Fruit fly (Drosophila melanogaster): ENCODE data around the gene cu.

The cu gene

DNA sequence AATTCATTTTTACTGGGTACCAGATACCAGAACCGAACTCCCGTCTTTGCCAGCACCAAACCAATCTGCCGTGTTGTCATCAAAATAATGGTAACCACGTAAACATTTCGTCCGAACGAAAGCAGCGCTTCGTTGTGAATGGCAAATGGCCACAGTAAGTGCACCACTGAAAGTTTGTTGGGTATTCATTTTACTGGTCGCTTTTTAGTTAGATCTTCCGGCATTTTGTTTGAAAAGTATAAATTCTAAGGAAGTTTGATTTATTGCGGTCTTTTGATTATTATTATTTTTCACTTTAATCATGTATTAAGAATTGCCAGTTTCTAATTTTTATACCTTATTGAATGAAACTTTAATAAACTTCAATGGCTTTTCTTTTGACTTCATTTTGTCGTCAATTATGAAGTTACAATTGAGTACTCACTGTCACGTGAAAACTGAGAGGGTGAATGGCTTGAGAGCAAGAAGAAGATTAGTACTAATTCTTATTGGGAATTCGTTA is 17.1 kb downstream of the cu start, which contains the start of gene ZnT86D:
Gene ZnT86D (minus strand): TSS at position 91 of the 502 bp plus-strand sequence.
- TF ChIP-seq pan (optimal IDR thresholded peaks at IDR 0.05), result no peak
- no peak for TF ChIP-seq usp (GFP tag; optimal IDR thresholded peaks at IDR 0.05)
- TF ChIP-seq psq (optimal IDR thresholded peaks at IDR 0.05), result no peak
- no peak for TF ChIP-seq CG8478 (optimal IDR thresholded peaks at IDR 0.05)
- no peak for TF ChIP-seq Dll (optimal IDR thresholded peaks at IDR 0.05)
- TF ChIP-seq EcR (GFP tag; optimal IDR thresholded peaks at IDR 0.05), result no peak

DNA sequence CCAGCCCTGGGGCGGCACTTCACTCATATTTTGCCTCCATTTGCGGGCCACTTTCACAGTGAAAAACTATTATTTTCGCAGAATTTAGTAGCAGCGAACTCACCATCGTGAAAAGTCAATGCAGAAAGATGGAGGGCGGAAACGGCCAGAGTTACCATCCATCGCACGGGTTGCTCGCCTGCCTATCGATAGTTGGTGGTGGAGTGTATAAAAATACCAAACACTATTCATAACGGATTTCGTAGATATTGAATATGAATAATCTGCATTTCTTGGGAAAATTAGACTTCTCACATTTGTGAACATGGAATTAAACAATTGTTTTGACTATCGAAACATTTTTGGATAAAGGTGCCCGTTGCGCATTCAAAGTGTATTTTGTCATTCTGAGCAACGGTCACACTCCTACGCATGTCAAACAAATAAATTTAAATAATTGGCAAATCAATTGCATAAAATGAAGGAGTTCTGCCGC is 18.8 kb downstream of the cu start, which contains the start of the genes RpS25 and CG4820:
Gene RpS25 (minus strand): TSS at position 132 of the 475 bp plus-strand sequence.
Gene CG4820 (plus strand): TSS at position 380 of the 475 bp plus-strand sequence.
- TF ChIP-seq usp (GFP tag; optimal IDR thresholded peaks at IDR 0.05), result no peak
- no peak for TF ChIP-seq Dll (optimal IDR thresholded peaks at IDR 0.05)
- no peak for TF ChIP-seq CG8478 (optimal IDR thresholded peaks at IDR 0.05)

DNA sequence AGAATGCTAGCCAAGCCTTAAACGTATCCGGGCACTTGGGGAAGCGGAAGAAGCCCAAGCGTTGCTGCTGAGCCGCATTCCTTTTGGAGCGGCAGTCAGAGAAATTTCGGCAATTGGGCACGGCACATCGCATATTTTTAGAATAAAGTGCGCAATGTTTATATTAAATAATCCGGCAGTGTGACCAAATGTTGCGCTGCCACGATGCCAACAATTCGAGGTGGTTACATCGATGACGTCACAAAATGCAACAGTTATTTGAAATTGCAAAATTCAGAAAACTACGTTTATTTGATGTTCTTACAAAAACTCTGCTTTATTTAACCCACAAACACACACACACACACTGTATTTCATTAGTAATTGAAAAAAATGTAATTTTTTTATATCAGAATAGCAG is 22.5 kb downstream of the cu start, which contains the start of gene CG6689:
Gene CG6689 (minus strand): TSS at position 182 of the 400 bp plus-strand sequence.
- TF ChIP-seq Dll (optimal IDR thresholded peaks at IDR 0.05) (no peak), psq (optimal IDR thresholded peaks at IDR 0.05) (no peak), pan (optimal IDR thresholded peaks at IDR 0.05) (no peak), usp (GFP tag; optimal IDR thresholded peaks at IDR 0.05) (no peak), CG8478 (optimal IDR thresholded peaks at IDR 0.05) (no peak)

DNA sequence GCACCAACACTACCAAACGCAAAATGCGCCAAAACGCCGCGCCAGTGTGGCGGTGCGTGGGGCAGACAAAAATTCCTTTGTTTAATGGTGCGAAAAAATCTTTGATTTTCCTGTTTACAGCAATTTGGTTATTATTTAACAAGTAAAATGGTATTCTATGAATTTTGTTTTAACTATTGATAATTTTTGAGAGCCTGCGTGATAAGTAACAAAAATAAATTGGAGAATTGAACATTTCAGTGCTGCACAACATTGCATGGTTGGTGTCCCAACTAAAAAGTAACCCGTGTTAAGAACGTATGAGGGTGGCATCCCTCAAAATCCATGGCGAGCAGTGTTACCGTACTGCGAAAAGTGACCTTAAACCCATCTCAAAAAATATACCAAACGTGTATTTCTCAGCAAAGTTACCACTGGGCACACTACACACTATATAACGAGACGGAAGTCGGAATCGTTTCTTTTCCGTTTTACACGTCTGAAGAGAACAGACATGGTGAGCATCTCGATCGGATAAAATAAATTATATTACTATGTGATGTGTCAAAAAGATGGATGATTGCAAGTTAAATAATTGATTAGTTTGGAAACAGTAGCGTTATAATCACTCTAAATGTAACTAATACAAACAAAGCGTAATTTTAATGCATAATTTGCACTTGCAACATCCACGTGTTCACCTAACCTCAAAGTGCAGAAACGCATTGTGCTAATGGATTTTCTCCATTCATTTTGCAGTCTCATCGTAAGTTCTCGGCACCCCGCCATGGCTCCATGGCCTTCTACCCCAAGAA is 24.2 kb downstream of the cu start, which contains the start of the genes CG6693 and RpL3:
Gene CG6693 (minus strand): TSS at position 203 of the 794 bp plus-strand sequence.
Gene RpL3 (plus strand): TSS at position 458 of the 794 bp plus-strand sequence.
- TF ChIP-seq Dll (optimal IDR thresholded peaks at IDR 0.05) (no peak), pan (optimal IDR thresholded peaks at IDR 0.05) (no peak)

DNA sequence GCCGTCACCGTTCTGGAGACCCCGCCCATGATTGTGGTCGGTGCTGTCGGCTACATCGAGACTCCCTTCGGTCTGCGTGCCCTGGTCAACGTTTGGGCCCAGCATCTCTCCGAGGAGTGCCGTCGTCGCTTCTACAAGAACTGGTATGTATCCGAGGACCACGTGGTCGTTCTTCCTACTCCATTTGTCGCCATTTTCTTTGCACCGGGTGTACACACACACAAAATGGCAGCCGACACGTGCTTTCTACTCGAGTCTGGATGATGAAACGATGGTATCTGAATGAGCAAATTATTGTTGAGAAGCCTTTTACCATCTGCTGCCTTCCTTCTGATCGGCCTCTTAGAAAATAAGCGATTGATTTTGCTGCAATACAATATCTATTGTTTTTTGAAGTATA is 25.2 kb downstream of the cu start:
- TF ChIP-seq usp (GFP tag; optimal IDR thresholded peaks at IDR 0.05) (no peak), Dll (optimal IDR thresholded peaks at IDR 0.05) (no peak), CG8478 (optimal IDR thresholded peaks at IDR 0.05) (no peak), psq (optimal IDR thresholded peaks at IDR 0.05) (no peak), EcR (GFP tag; optimal IDR thresholded peaks at IDR 0.05) (no peak), pan (optimal IDR thresholded peaks at IDR 0.05) (no peak)

DNA sequence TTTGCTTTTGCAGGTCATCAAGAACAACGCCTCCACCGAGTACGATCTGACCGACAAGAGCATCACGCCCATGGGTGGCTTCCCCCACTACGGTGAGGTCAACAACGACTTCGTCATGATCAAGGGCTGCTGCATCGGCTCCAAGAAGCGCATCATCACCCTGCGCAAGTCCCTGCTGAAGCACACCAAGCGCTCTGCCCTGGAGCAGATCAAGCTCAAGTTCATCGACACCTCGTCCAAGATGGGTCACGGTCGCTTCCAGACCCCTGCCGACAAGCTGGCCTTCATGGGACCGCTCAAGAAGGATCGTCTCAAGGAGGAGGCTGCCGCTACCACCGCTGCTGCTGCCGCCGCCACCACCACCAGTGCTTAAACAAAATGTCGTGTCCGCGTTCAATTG is 27.1 kb downstream of the cu start:
- TF ChIP-seq psq (optimal IDR thresholded peaks at IDR 0.05) (no peak), pan (optimal IDR thresholded peaks at IDR 0.05) (no peak), EcR (GFP tag; optimal IDR thresholded peaks at IDR 0.05) (no peak), usp (GFP tag; optimal IDR thresholded peaks at IDR 0.05) (no peak), Dll (optimal IDR thresholded peaks at IDR 0.05) (no peak), CG8478 (optimal IDR thresholded peaks at IDR 0.05) (no peak)

DNA sequence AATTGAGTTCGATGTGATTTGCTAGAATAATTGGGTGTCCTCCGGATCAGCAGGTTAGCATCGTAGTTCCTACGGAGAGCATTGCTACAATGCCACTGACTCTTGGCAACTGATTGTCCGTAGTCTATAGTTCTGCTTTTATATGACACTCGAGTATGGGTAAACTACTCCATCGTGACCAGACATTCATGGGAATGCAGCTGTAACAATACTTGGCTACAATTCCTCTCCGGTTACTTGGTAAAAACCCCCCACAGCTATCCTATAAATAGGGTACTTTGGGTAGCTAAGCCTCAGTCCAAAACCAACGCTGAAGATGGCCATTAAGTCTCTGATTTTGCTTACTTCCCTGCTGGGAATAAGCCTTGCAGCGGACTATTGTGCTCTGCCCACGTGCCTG is 27.8 kb downstream of the cu start, which contains the start of gene scpr-C:
Gene scpr-C (plus strand): TSS at position 301 of the 400 bp plus-strand sequence.
- no peak for TF ChIP-seq usp (GFP tag; optimal IDR thresholded peaks at IDR 0.05)
- no peak for TF ChIP-seq psq (optimal IDR thresholded peaks at IDR 0.05)
- TF ChIP-seq EcR (GFP tag; optimal IDR thresholded peaks at IDR 0.05), result no peak
- TF ChIP-seq pan (optimal IDR thresholded peaks at IDR 0.05), result no peak
- no peak for TF ChIP-seq CG8478 (optimal IDR thresholded peaks at IDR 0.05)
- no peak for TF ChIP-seq Dll (optimal IDR thresholded peaks at IDR 0.05)

DNA sequence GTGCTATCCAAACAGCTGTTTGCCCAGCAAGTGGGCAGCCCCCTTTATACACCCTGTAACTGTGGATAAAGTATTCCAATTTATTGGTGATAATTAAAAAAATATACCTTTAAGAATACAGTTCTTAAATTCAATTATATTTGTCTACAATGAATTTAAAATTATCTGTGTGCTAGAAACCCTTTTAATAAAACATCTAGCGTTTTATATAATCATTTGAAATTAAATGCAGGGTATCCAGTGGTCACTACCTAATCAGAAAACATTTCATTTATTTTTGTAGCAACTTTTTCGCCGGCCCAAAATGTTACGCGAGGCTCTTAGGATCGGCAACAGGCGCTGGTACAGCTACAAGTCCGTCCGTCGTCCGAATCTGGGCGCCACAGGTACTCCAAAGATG is 29.1 kb downstream of the cu start, which contains the start of gene CG17726:
Gene CG17726 (plus strand): TSS at position 267 of the 400 bp plus-strand sequence.
- peak; percentile 95 for TF ChIP-seq pan (optimal IDR thresholded peaks at IDR 0.05)
- TF ChIP-seq CG8478 (optimal IDR thresholded peaks at IDR 0.05), result no peak

DNA sequence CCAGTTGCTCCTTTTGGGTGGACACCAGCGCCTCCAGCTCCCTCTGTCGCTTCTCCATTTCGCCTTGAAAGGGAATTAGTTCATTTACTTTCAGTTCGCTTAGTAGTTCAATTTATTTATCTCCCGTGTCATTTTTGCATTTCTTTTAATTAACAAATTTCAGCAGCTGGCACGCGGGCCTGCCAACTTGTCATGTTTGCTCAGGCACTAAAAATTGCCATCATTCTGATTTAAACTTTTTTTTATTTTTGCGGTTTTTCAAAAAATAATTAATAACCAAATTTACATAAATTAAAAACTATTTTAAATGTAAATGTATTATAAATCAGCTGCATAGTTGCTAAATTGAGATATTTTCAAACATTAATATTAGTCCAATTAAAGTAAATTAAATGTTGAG is 33.0 kb downstream of the cu start, which contains the start of gene GCC88:
Gene GCC88 (minus strand): TSS at position 209 of the 400 bp plus-strand sequence.
- TF ChIP-seq CG8478 (optimal IDR thresholded peaks at IDR 0.05) (no peak), Dll (optimal IDR thresholded peaks at IDR 0.05) (no peak), psq (optimal IDR thresholded peaks at IDR 0.05) (no peak), usp (GFP tag; optimal IDR thresholded peaks at IDR 0.05) (no peak), EcR (GFP tag; optimal IDR thresholded peaks at IDR 0.05) (no peak), pan (optimal IDR thresholded peaks at IDR 0.05) (no peak)

DNA sequence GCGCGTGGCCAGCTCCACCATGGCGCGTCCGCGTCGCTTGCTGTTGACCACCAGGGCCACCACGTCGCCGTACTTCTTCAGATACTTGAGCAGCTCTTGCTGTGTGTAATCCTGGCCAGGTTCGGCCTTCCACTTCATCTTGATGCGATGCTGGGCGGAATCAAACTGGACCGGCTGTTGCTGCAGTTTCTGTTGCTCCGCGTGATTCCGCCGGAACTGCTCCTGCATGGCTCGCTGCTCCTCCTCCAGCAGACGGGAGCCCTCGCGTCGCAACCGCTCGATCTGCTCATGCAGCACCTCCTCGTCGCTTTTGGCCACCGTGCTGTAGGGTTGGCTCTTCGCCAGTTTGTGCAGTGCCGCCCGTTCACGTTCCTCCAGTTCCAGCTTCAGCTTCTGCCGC is 33.6 kb downstream of the cu start:
- TF ChIP-seq psq (optimal IDR thresholded peaks at IDR 0.05) (no peak), EcR (GFP tag; optimal IDR thresholded peaks at IDR 0.05) (no peak), pan (optimal IDR thresholded peaks at IDR 0.05) (no peak), Dll (optimal IDR thresholded peaks at IDR 0.05) (no peak), CG8478 (optimal IDR thresholded peaks at IDR 0.05) (no peak), usp (GFP tag; optimal IDR thresholded peaks at IDR 0.05) (no peak)

DNA sequence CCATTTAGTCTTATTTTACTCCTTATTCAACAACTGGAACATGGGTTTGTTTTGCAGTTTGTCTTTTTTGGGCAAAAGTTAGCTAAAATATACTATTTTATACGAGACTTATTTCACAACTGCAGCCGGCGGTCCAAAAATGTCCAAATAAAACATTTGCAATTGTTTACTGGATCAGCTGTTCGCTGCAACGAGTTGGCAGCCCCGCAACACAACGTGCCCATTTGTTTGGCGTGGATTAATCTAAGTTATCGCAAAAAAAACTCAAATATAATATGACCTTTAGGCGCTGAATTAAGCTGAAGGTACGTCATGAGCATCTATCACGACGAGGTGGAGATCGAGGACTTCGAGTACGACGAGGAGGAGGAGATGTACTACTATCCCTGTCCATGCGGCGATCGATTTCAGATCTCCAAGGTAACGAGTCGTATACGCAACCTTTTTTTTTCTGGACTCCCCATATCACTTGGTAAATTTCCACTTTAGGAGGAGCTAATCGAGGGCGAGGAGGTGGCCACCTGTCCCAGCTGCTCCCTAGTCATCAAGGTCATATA is 34.4 kb downstream of the cu start, which contains the start of the genes CG17187 and Dph3:
Gene CG17187 (minus strand): TSS at position 175 of the 557 bp plus-strand sequence.
Gene Dph3 (plus strand): TSS at position 208 of the 557 bp plus-strand sequence.
- TF ChIP-seq Dll (optimal IDR thresholded peaks at IDR 0.05), result no peak
- TF ChIP-seq pan (optimal IDR thresholded peaks at IDR 0.05), result no peak
- no peak for TF ChIP-seq EcR (GFP tag; optimal IDR thresholded peaks at IDR 0.05)
- TF ChIP-seq psq (optimal IDR thresholded peaks at IDR 0.05), result no peak
- TF ChIP-seq usp (GFP tag; optimal IDR thresholded peaks at IDR 0.05), result no peak
- TF ChIP-seq CG8478 (optimal IDR thresholded peaks at IDR 0.05), result no peak

DNA sequence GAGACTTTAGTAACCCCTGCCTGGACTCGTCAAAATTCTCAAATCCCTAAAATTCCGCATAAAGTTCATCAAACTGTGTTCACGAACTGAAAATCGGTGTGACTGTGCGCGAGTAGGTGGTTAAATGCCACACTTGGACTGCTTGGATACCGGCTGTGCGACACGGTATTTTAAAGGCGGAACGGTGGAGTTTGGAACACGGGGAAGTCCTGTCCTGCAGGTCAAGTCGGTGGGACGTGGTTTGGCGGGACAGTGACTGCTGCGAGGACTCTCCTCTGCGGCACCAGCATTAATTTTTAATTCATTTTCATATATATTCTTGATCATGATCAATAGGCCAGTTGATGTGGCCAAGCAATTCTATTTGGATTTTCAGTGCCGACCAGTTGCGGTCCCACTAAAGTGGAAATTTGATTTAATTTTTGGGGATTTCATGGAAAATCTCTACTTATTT is 37.6 kb downstream of the cu start, which contains the start of the genes Arfip and CG17721:
Gene Arfip (minus strand): TSS at position 96 of the 454 bp plus-strand sequence.
Gene CG17721 (plus strand): TSS at position 223 of the 454 bp plus-strand sequence.
- TF ChIP-seq CG8478 (optimal IDR thresholded peaks at IDR 0.05) (no peak), pan (optimal IDR thresholded peaks at IDR 0.05) (no peak), EcR (GFP tag; optimal IDR thresholded peaks at IDR 0.05) (no peak), psq (optimal IDR thresholded peaks at IDR 0.05) (no peak), usp (GFP tag; optimal IDR thresholded peaks at IDR 0.05) (no peak), Dll (optimal IDR thresholded peaks at IDR 0.05) (no peak)
